Worm (Caenorhabditis elegans) whole organism, L4 larva: ENCODE data around the gene fipr-7.

Experiments
- Y75B8A.6 ChIP-seq: fragments of 200-800 bp; sonication (Bioruptor generic); IDR thresholded peaks from 2 replicates; pipeline ENCODE4 v1.3.6; 2022; ENCODE audit warnings: missing genetic modification reagents, missing genetic modification characterization, missing compliant biosample characterization
- ZK546.5 ChIP-seq, 2 experiments: sonication (generic microtip); optimal IDR thresholded peaks; 2 replicates each; lab custom pipeline; 2017; ENCODE audit warnings: missing biosample characterization in 2 of 2, missing genetic modification characterization in 2 of 2
- ceh-28 ChIP-seq: fragments of 150-350 bp; optimal IDR thresholded peaks from 2 replicates; lab custom pipeline; 2014; ENCODE audit warnings: missing biosample characterization, missing genetic modification reagents, missing genetic modification characterization
- ceh-82 ChIP-seq: sonication (generic microtip); optimal IDR thresholded peaks from 2 replicates; lab custom pipeline; 2017; ENCODE audit warnings: missing biosample characterization, missing genetic modification characterization
- ces-1 ChIP-seq: fragments of 150-350 bp; sonication (generic microtip); optimal IDR thresholded peaks from 4 replicates; lab custom pipeline; 2014; ENCODE audit warnings: missing biosample characterization, missing genetic modification reagents, missing genetic modification characterization
- cey-2 ChIP-seq: sonication (generic microtip); optimal IDR thresholded peaks from 3 replicates; lab custom pipeline; 2017; ENCODE audit warnings: missing genetic modification characterization, mild to moderate bottlenecking, missing compliant biosample characterization, antibody characterized with exemption, borderline replicate concordance; ENCODE audit not compliant: insufficient read depth
- daf-12 ChIP-seq: fragments of 150-350 bp; optimal IDR thresholded peaks from 2 replicates; lab custom pipeline; 2014; ENCODE audit warnings: missing biosample characterization, missing genetic modification reagents, missing genetic modification characterization
- daf-16 ChIP-seq, 3 experiments: sonication (generic microtip); optimal IDR thresholded peaks; 2 replicates each; lab custom pipeline; 2016 to 2017; ENCODE audit warnings: missing genetic modification characterization in 3 of 3, missing genetic modification reagents in 3 of 3, mild to moderate bottlenecking in 2 of 3, missing compliant biosample characterization in 2 of 3, missing biosample characterization in 1 of 3, moderate library complexity in 1 of 3
- daf-8 ChIP-seq: fragments of 200-800 bp; sonication (Bioruptor generic); IDR thresholded peaks from 2 replicates; pipeline ENCODE4 v1.3.6; 2022; ENCODE audit warnings: missing genetic modification characterization, missing compliant biosample characterization
- dmd-6 ChIP-seq: fragments of 200-800 bp; sonication (Bioruptor generic); IDR thresholded peaks from 2 replicates; pipeline ENCODE4 v1.3.6; 2022; ENCODE audit warnings: missing genetic modification reagents, missing genetic modification characterization, missing compliant biosample characterization
- duxl-1 ChIP-seq: sonication (generic microtip); optimal IDR thresholded peaks from 2 replicates; lab custom pipeline; 2016; ENCODE audit warnings: mild to moderate bottlenecking, missing genetic modification characterization, moderate library complexity, missing compliant biosample characterization; ENCODE audit not compliant: poor library complexity
- dve-1 ChIP-seq: sonication (generic microtip); optimal IDR thresholded peaks from 2 replicates; lab custom pipeline; 2017; ENCODE audit warnings: antibody characterized with exemption, mild to moderate bottlenecking, missing genetic modification characterization, missing compliant biosample characterization; ENCODE audit not compliant: insufficient read depth
- egl-27 ChIP-seq: sonication (generic microtip); optimal IDR thresholded peaks from 3 replicates; lab custom pipeline; 2017; ENCODE audit warnings: missing biosample characterization, missing genetic modification reagents, missing genetic modification characterization
- fkh-10 ChIP-seq: fragments of 150-350 bp; optimal IDR thresholded peaks from 2 replicates; lab custom pipeline; 2014; ENCODE audit warnings: missing biosample characterization, missing genetic modification reagents, missing genetic modification characterization
- fos-1 ChIP-seq: fragments of 150-350 bp; optimal IDR thresholded peaks from 2 replicates; lab custom pipeline; 2014; ENCODE audit warnings: missing biosample characterization, missing genetic modification characterization
- hlh-11 ChIP-seq: fragments of 200-800 bp; sonication (Bioruptor generic); optimal IDR thresholded peaks from 2 replicates; lab custom pipeline; 2018; ENCODE audit warnings: mild to moderate bottlenecking, missing genetic modification characterization, missing compliant biosample characterization
- hlh-30 ChIP-seq: sonication (generic microtip); optimal IDR thresholded peaks from 2 replicates; lab custom pipeline; 2017; ENCODE audit warnings: antibody characterized with exemption, mild to moderate bottlenecking, missing genetic modification characterization, missing compliant biosample characterization; ENCODE audit not compliant: insufficient read depth
- lin-29 ChIP-seq: fragments of 200-800 bp; sonication (Bioruptor generic); IDR thresholded peaks from 2 replicates; pipeline ENCODE4 v1.3.6; 2022; ENCODE audit warnings: missing genetic modification reagents, missing genetic modification characterization, missing compliant biosample characterization
- lin-38 ChIP-seq: fragments of 200-800 bp; sonication (Bioruptor generic); IDR thresholded peaks from 2 replicates; pipeline ENCODE4 v1.3.6; 2022; ENCODE audit warnings: missing genetic modification reagents, missing genetic modification characterization, missing compliant biosample characterization
- mep-1 ChIP-seq: fragments of 150-350 bp; sonication (generic microtip); optimal IDR thresholded peaks from 3 replicates; lab custom pipeline; 2014; ENCODE audit warnings: missing biosample characterization, missing genetic modification characterization
- mes-2 ChIP-seq: sonication (generic microtip); optimal IDR thresholded peaks from 2 replicates; lab custom pipeline; 2016; ENCODE audit warnings: missing genotype, mild to moderate bottlenecking, missing genetic modification characterization, missing compliant biosample characterization; ENCODE audit not compliant: poor library complexity, severe bottlenecking
- mxl-3 ChIP-seq: fragments of 200-800 bp; sonication (Bioruptor generic); optimal IDR thresholded peaks from 2 replicates; lab custom pipeline; 2018; ENCODE audit warnings: mild to moderate bottlenecking, missing genetic modification characterization, missing compliant biosample characterization
- nhr-102 ChIP-seq: sonication (generic microtip); optimal IDR thresholded peaks from 2 replicates; lab custom pipeline; 2016; ENCODE audit warnings: mild to moderate bottlenecking, missing genetic modification characterization, moderate library complexity, missing compliant biosample characterization
- nhr-111 ChIP-seq: fragments of 200-800 bp; sonication (Bioruptor generic); optimal IDR thresholded peaks from 2 replicates; lab custom pipeline; 2018; ENCODE audit warnings: mild to moderate bottlenecking, missing genetic modification characterization, missing compliant biosample characterization
- nhr-28 ChIP-seq: fragments of 150-350 bp; optimal IDR thresholded peaks from 2 replicates; lab custom pipeline; 2014; ENCODE audit warnings: missing biosample characterization, missing genetic modification characterization
- nhr-48 ChIP-seq: sonication (generic microtip); optimal IDR thresholded peaks from 2 replicates; lab custom pipeline; 2016; ENCODE audit warnings: mild to moderate bottlenecking, missing genetic modification characterization, missing compliant biosample characterization
- nhr-76 ChIP-seq: fragments of 150-350 bp; optimal IDR thresholded peaks from 2 replicates; lab custom pipeline; 2014; ENCODE audit warnings: missing biosample characterization, missing genetic modification characterization
- nhr-77 ChIP-seq: fragments of 150-350 bp; optimal IDR thresholded peaks from 2 replicates; lab custom pipeline; 2014; ENCODE audit warnings: missing biosample characterization, missing genetic modification characterization
- pha-4 ChIP-seq, 2 experiments: fragments of 150-350 bp in 1 of 2; fragments of 200-800 bp in 1 of 2; sonication (Bioruptor generic) in 1 of 2; IDR thresholded peaks in 1 of 2; optimal IDR thresholded peaks in 1 of 2; 2 replicates each; pipeline versions ENCODE4 v1.3.6 to Lab custom; 2014 to 2022; ENCODE audit warnings: missing genetic modification characterization in 2 of 2, missing genetic modification reagents in 2 of 2, missing biosample characterization in 1 of 2, missing compliant biosample characterization in 1 of 2
- php-3 ChIP-seq: fragments of 200-800 bp; sonication (Bioruptor generic); IDR thresholded peaks from 2 replicates; pipeline ENCODE4 v1.3.6; 2022; ENCODE audit warnings: missing genetic modification reagents, missing genetic modification characterization, missing compliant biosample characterization
- pqm-1 ChIP-seq: sonication (generic microtip); optimal IDR thresholded peaks from 2 replicates; lab custom pipeline; 2017; ENCODE audit warnings: missing biosample characterization, missing genetic modification characterization
- rbr-2 ChIP-seq: sonication (generic microtip); optimal IDR thresholded peaks from 2 replicates; lab custom pipeline; 2016; ENCODE audit warnings: missing genotype, missing genetic modification characterization, missing compliant biosample characterization
- sdz-12 ChIP-seq: fragments of 200-800 bp; sonication (Bioruptor generic); optimal IDR thresholded peaks from 2 replicates; lab custom pipeline; 2018; ENCODE audit warnings: mild to moderate bottlenecking, missing genetic modification characterization, missing compliant biosample characterization
- zfp-3 ChIP-seq: fragments of 200-800 bp; sonication (Bioruptor generic); conservative IDR thresholded peaks from 2 replicates; pipeline ENCODE4 v1.3.6; 2022; ENCODE audit warnings: missing genetic modification reagents, missing genetic modification characterization, missing compliant biosample characterization
- zip-2 ChIP-seq: fragments of 150-350 bp; optimal IDR thresholded peaks from 2 replicates; lab custom pipeline; 2014; ENCODE audit warnings: missing biosample characterization, missing genetic modification characterization

The fipr-7 gene

ce11 chrV:10256050-10256449 is 26.4 kb downstream of the fipr-7 start, which contains the start of gene nhr-232:
TSS of gene nhr-232 (plus strand) at chrV:10256170.
- TF ChIP-seq mxl-3 (GFP tag; lab: Kevin White, UChicago) (peak; percentile 52), dve-1 (tag; lab: Kevin White, UChicago) (peak; percentile 64), pqm-1 (peak; percentile 86), nhr-28 (peak; percentile 80), php-3 (GFP tag; lab: Robert Waterston, UW) (peak; percentile 63), duxl-1 (tag; lab: Kevin White, UChicago) (no peak), mes-2 (tag; lab: Kevin White, UChicago) (peak; percentile 33), pha-4 (GFP tag; IDR thresholded peaks at IDR 0.05; lab: Robert Waterston, UW) (no peak), pha-4 (tag; optimal IDR thresholded peaks at IDR 0.05; lab: Kevin White, UChicago) (peak; percentile 14), dmd-6 (GFP tag; lab: Robert Waterston, UW) (peak; percentile 91), nhr-77 (peak; percentile 73), hlh-30 (tag; lab: Kevin White, UChicago) (peak; percentile 75), zfp-3 (no peak), hlh-11 (tag; lab: Kevin White, UChicago) (peak; percentile 75), lin-29 (GFP tag; lab: Robert Waterston, UW) (no peak), zip-2 (no peak), daf-16 (GFP tag; optimal IDR thresholded peaks at IDR 0.05; lab: Kevin White, UChicago) (no peak), daf-16 (tag; optimal IDR thresholded peaks at IDR 0.05; lab: Kevin White, UChicago) (peak; percentile 89)

DNA sequence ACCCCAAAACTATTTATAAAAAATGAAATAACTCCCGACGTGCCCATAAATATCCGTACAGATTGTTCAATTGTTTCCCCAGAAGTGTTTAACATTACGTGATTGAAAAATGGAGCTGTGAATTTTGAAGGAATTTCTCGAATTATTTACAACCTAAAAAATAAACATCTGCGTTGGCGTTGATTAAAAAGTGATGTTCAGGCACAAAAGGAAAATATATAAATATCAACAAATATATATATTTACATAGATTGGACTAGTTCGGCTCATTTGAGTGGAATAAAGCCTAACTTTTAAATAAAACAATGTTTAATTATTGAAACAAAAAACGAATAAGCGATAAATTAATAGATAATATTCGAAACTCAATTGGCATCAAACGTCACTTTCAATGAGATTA is 30.8 kb downstream of the fipr-7 start, which contains the start of gene sri-18:
TSS of gene sri-18 (minus strand) at position 101 of the 400 bp plus-strand sequence.
- TF ChIP-seq nhr-76 (tag; lab: Kevin White, UChicago) = no peak
- TF ChIP-seq nhr-111 (GFP tag; lab: Kevin White, UChicago) = no peak
- TF ChIP-seq rbr-2 (tag; lab: Kevin White, UChicago) = no peak
- TF ChIP-seq Y75B8A.6 (GFP tag; lab: Robert Waterston, UW) = no peak
- TF ChIP-seq daf-8 (GFP tag; lab: Robert Waterston, UW) = no peak
- TF ChIP-seq ceh-28 (tag; lab: Kevin White, UChicago) = no peak
- no peak for TF ChIP-seq nhr-48
- TF ChIP-seq daf-12 (tag; lab: Kevin White, UChicago) = no peak
- TF ChIP-seq cey-2 (tag; lab: Kevin White, UChicago) = no peak
- TF ChIP-seq ceh-82 (tag; lab: Kevin White, UChicago) = no peak
- TF ChIP-seq sdz-12 (GFP tag; lab: Kevin White, UChicago) = no peak
- TF ChIP-seq pha-4 (GFP tag; IDR thresholded peaks at IDR 0.05; lab: Robert Waterston, UW) = no peak
- TF ChIP-seq pha-4 (tag; optimal IDR thresholded peaks at IDR 0.05; lab: Kevin White, UChicago) = no peak
- no peak for TF ChIP-seq mep-1
- no peak for TF ChIP-seq mxl-3 (GFP tag; lab: Kevin White, UChicago)
- TF ChIP-seq fkh-10 (GFP tag; lab: Kevin White, UChicago) = no peak
- TF ChIP-seq lin-29 (GFP tag; lab: Robert Waterston, UW) = no peak
- TF ChIP-seq lin-38 (GFP tag; lab: Robert Waterston, UW) = no peak
- TF ChIP-seq ces-1 = no peak
- no peak for TF ChIP-seq nhr-102

ce11 chrV:10265019-10265418 is 35.4 kb downstream of the fipr-7 start:
- TF ChIP-seq cey-2 (tag; lab: Kevin White, UChicago) (no peak), Y75B8A.6 (GFP tag; lab: Robert Waterston, UW) (no peak), fos-1 (no peak), ces-1 (peak; percentile 73), egl-27 (tag; lab: Kevin White, UChicago) (no peak), ZK546.5 (tag; optimal IDR thresholded peaks at IDR 0.05; lab: Kevin White, UChicago) (no peak)
- TF ChIP-seq, all 104 proteins: peak for 1
